Fruit fly (Drosophila melanogaster) whole organism, pupa: ENCODE data around the gene alphaTub67C.

Source experiments
- CG13204 ChIP-seq: fragments of 200-800 bp; sonication (Bioruptor generic); optimal IDR thresholded peaks from 2 replicates; lab custom pipeline; 2018; ENCODE audit warnings: missing biosample characterization, mild to moderate bottlenecking, missing genetic modification characterization, moderate library complexity
- CG15710 ChIP-seq: fragments of 200-800 bp; sonication (Bioruptor generic); optimal IDR thresholded peaks from 2 replicates; lab custom pipeline; 2018; ENCODE audit warnings: missing biosample characterization, mild to moderate bottlenecking, missing genetic modification characterization, moderate library complexity
- Ets98B ChIP-seq: fragments of 200-800 bp; sonication (Bioruptor generic); IDR thresholded peaks from 2 replicates; pipeline ENCODE4 v1.3.6; 2022; ENCODE audit warnings: missing biosample characterization, missing genetic modification characterization
- Pif1A ChIP-seq: fragments of 200-800 bp; sonication (Bioruptor generic); optimal IDR thresholded peaks from 3 replicates; lab custom pipeline; 2016; ENCODE audit warnings: missing biosample characterization, missing genetic modification characterization
- fd96Ca ChIP-seq: fragments of 200-800 bp; sonication (Bioruptor generic); IDR thresholded peaks from 3 replicates; pipeline ENCODE4 v1.3.6; 2022; ENCODE audit warnings: missing biosample characterization, missing genetic modification characterization
- gl ChIP-seq: fragments of 200-800 bp; sonication (Bioruptor generic); optimal IDR thresholded peaks from 2 replicates; lab custom pipeline; 2018; ENCODE audit warnings: missing biosample characterization, mild to moderate bottlenecking, missing genetic modification characterization
- rn ChIP-seq: fragments of 200-800 bp; sonication (Bioruptor generic); IDR thresholded peaks from 2 replicates; pipeline ENCODE4 v1.3.6; 2022; ENCODE audit warnings: missing biosample characterization, missing genetic modification characterization

DNA sequence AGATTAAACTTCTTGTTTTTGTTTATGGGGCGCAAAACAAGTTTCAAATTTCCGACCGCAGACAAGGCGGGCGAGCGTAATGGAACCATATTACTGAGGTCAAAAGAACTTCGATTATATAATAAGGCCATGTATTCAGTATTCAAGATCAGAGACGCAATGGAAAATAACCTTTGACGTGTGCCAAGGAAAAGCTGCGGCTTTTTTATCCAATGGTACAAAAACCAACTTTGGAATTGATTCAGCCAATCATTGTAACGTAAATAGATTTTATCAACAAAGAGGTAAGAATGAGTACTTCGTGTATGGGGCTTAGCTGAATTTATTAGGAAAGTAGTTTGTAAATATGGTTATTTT, 16.4 kb downstream of the alphaTub67C start:
- no peak for TF ChIP-seq rn (GFP tag; lab: Robert Waterston, UW)
- TF ChIP-seq gl (tag; lab: Kevin White, UChicago), result no peak
- TF ChIP-seq CG15710 (tag; lab: Kevin White, UChicago), result no peak
- no peak for TF ChIP-seq Pif1A (GFP tag; lab: Kevin White, UChicago)
- TF ChIP-seq CG13204 (GFP tag; lab: Kevin White, UChicago), result no peak
- no peak for TF ChIP-seq Ets98B (GFP tag; lab: Robert Waterston, UW)
- TF ChIP-seq fd96Ca (GFP tag; lab: Robert Waterston, UW), result no peak
